Worm (Caenorhabditis elegans) whole organism, L3 larva: ENCODE measurements around the gene M01B2.8.

ENCODE experiments used
- ceh-82 ChIP-seq: fragments of 150-350 bp; optimal IDR thresholded peaks from 2 replicates; lab custom pipeline; 2014; ENCODE audit warnings: missing biosample characterization, missing genetic modification characterization
- egl-27 ChIP-seq: sonication (generic microtip); optimal IDR thresholded peaks from 4 replicates; lab custom pipeline; 2017; ENCODE audit warnings: missing biosample characterization, missing genetic modification reagents, missing genetic modification characterization
- fkh-10 ChIP-seq: sonication (generic microtip); optimal IDR thresholded peaks from 2 replicates; lab custom pipeline; 2017; ENCODE audit warnings: missing biosample characterization, missing genetic modification reagents, missing genetic modification characterization
- fos-1 ChIP-seq: fragments of 150-350 bp; optimal IDR thresholded peaks from 2 replicates; lab custom pipeline; 2014; ENCODE audit warnings: missing biosample characterization, missing genetic modification characterization
- hmg-11 ChIP-seq: sonication (generic microtip); optimal IDR thresholded peaks from 2 replicates; lab custom pipeline; 2016; ENCODE audit warnings: missing genetic modification characterization, missing compliant biosample characterization
- lin-39 ChIP-seq: fragments of 150-350 bp; optimal IDR thresholded peaks from 2 replicates; lab custom pipeline; 2018; ENCODE audit warnings: missing biosample characterization, missing genetic modification reagents, missing genetic modification characterization
- nfya-1 ChIP-seq: sonication (generic microtip); optimal IDR thresholded peaks from 2 replicates; lab custom pipeline; 2017; ENCODE audit warnings: missing genetic modification characterization, mild to moderate bottlenecking, missing compliant biosample characterization, antibody characterized with exemption, moderate library complexity; ENCODE audit not compliant: insufficient read depth
- nhr-237 ChIP-seq: fragments of 150-350 bp; optimal IDR thresholded peaks from 2 replicates; lab custom pipeline; 2014; ENCODE audit warnings: missing biosample characterization, missing genetic modification characterization
- unc-62 ChIP-seq: fragments of 150-350 bp; sonication (generic microtip); optimal IDR thresholded peaks from 4 replicates; lab custom pipeline; 2014; ENCODE audit warnings: missing biosample characterization, missing genetic modification reagents, missing genetic modification characterization
- zag-1 ChIP-seq: fragments of 150-350 bp; optimal IDR thresholded peaks from 2 replicates; lab custom pipeline; 2014; ENCODE audit warnings: missing biosample characterization, missing genetic modification characterization

DNA sequence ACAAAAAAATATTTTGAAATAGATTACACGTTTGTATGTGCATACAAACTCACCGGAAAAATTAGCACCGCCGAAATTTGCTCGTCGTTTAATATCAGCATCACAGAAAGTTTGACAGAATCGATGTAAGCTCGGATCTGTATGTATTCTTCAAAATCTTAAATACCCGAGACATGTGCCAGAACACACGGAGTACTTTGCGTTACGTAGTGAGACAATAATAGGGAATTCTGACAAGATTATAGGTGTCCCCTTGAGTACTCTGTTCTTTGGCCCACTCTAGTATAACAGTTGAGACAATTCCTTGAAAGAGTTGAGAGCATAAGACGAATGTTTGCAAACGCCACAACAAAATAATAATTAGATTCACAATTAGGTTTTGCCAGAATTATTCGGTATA is 43.6 kb downstream of the M01B2.8 start, which contains the start of gene srx-48:
- no peak for TF ChIP-seq nhr-237
- TF ChIP-seq nfya-1, result no peak
- no peak for TF ChIP-seq fos-1 (tag; lab: Kevin White, UChicago)
- no peak for TF ChIP-seq hmg-11 (tag; lab: Kevin White, UChicago)
- TF ChIP-seq unc-62 (GFP tag; lab: Kevin White, UChicago), result no peak
- no peak for TF ChIP-seq zag-1 (tag; lab: Kevin White, UChicago)
- TF ChIP-seq lin-39 (tag; lab: Kevin White, UChicago), result no peak
- no peak for TF ChIP-seq egl-27 (tag; lab: Kevin White, UChicago)
- TF ChIP-seq ceh-82, result no peak
- TF ChIP-seq fkh-10 (GFP tag; lab: Kevin White, UChicago), result no peak
